Fruit fly (Drosophila melanogaster): ENCODE measurements around the gene cm.
A peak's percentile ranks its signal among the peaks of the same experiment; 100 is the strongest.

Gene cm

dm6 chrX:6981470-6981952 is 29.4 kb downstream of the cm start:
- TF ChIP-seq usp (GFP tag; optimal IDR thresholded peaks at IDR 0.05) (no peak), CG8478 (optimal IDR thresholded peaks at IDR 0.05) (no peak), pan (optimal IDR thresholded peaks at IDR 0.05) (no peak), Dll (optimal IDR thresholded peaks at IDR 0.05) (no peak), psq (optimal IDR thresholded peaks at IDR 0.05) (no peak), EcR (GFP tag; optimal IDR thresholded peaks at IDR 0.05) (no peak)

dm6 chrX:6976911-6977310 is 34.0 kb downstream of the cm start:
- no peak for TF ChIP-seq CG8478 (optimal IDR thresholded peaks at IDR 0.05)
- no peak for TF ChIP-seq pan (optimal IDR thresholded peaks at IDR 0.05)
- TF ChIP-seq psq (optimal IDR thresholded peaks at IDR 0.05) = no peak
- no peak for TF ChIP-seq EcR (GFP tag; optimal IDR thresholded peaks at IDR 0.05)
- TF ChIP-seq Dll (optimal IDR thresholded peaks at IDR 0.05) = no peak
- no peak for TF ChIP-seq usp (GFP tag; optimal IDR thresholded peaks at IDR 0.05)

- TF ChIP-seq CG8478 (optimal IDR thresholded peaks at IDR 0.05) = no peak
- TF ChIP-seq psq (optimal IDR thresholded peaks at IDR 0.05) = no peak
Measured at dm6 chrX:6976364-6976763, 34.6 kb downstream of the cm start.

dm6 chrX:6974221-6974620 is 36.7 kb downstream of the cm start:
- no peak for TF ChIP-seq pan (optimal IDR thresholded peaks at IDR 0.05)
- TF ChIP-seq Dll (optimal IDR thresholded peaks at IDR 0.05) = no peak
- no peak for TF ChIP-seq CG8478 (optimal IDR thresholded peaks at IDR 0.05)
- TF ChIP-seq usp (GFP tag; optimal IDR thresholded peaks at IDR 0.05) = no peak
- TF ChIP-seq psq (optimal IDR thresholded peaks at IDR 0.05) = no peak
- no peak for TF ChIP-seq EcR (GFP tag; optimal IDR thresholded peaks at IDR 0.05)

dm6 chrX:6973340-6973739 is 37.6 kb downstream of the cm start, which contains the start of gene CG3040:
CG3040 (minus strand) TSS chrX:6973393.
- no peak for TF ChIP-seq usp (GFP tag; optimal IDR thresholded peaks at IDR 0.05)
- TF ChIP-seq psq (optimal IDR thresholded peaks at IDR 0.05) = no peak
- TF ChIP-seq EcR (GFP tag; optimal IDR thresholded peaks at IDR 0.05) = no peak
- TF ChIP-seq CG8478 (optimal IDR thresholded peaks at IDR 0.05) = no peak
- no peak for TF ChIP-seq pan (optimal IDR thresholded peaks at IDR 0.05)
- no peak for TF ChIP-seq Dll (optimal IDR thresholded peaks at IDR 0.05)

- TF ChIP-seq CG8478 (optimal IDR thresholded peaks at IDR 0.05) (no peak), pan (optimal IDR thresholded peaks at IDR 0.05) (no peak), usp (GFP tag; optimal IDR thresholded peaks at IDR 0.05) (no peak), EcR (GFP tag; optimal IDR thresholded peaks at IDR 0.05) (peak in 1 of 2 experiments; percentile 93), psq (optimal IDR thresholded peaks at IDR 0.05) (no peak), Dll (optimal IDR thresholded peaks at IDR 0.05) (no peak)
Measured at dm6 chrX:6969364-6970137, 41.4 kb downstream of the cm start, which contains the start of gene CG4586. CG4586 (plus strand) TSS chrX:6969918.

- no peak for TF ChIP-seq Dll (optimal IDR thresholded peaks at IDR 0.05)
- TF ChIP-seq CG8478 (optimal IDR thresholded peaks at IDR 0.05) = no peak
- no peak for TF ChIP-seq EcR (GFP tag; optimal IDR thresholded peaks at IDR 0.05)
- TF ChIP-seq psq (optimal IDR thresholded peaks at IDR 0.05) = no peak
- TF ChIP-seq pan (optimal IDR thresholded peaks at IDR 0.05) = no peak
- no peak for TF ChIP-seq usp (GFP tag; optimal IDR thresholded peaks at IDR 0.05)
Measured at dm6 chrX:6968564-6968963, 42.4 kb downstream of the cm start, which contains the start of gene Setd3. Setd3 (minus strand) TSS chrX:6968750.

Measured in whole organism.